Fruit fly (Drosophila melanogaster) whole organism, embryonic: Measurements from ENCODE around the gene CG15332.
A peak's percentile ranks its signal among the peaks of the same experiment; 100 is the strongest.

Experiments
- Abd-B ChIP-seq: fragments of 200-800 bp; sonication (Bioruptor generic); optimal IDR thresholded peaks from 2 replicates; lab custom pipeline; 2018; ENCODE audit warnings: missing biosample characterization, mild to moderate bottlenecking, missing genetic modification characterization, moderate library complexity
- Aef1 ChIP-seq: fragments of 200-800 bp; sonication (Bioruptor generic); IDR thresholded peaks from 3 replicates; pipeline ENCODE4 v1.3.6; 2022; ENCODE audit warnings: missing biosample characterization, missing genetic modification characterization
- Blimp-1 ChIP-seq: fragments of 200-800 bp; sonication (Bioruptor generic); optimal IDR thresholded peaks from 3 replicates; lab custom pipeline; 2018; ENCODE audit warnings: missing biosample characterization, missing genetic modification characterization, mild to moderate bottlenecking, moderate library complexity, missing genetic modification reagents
- CG10366 ChIP-seq: fragments of 200-800 bp; sonication (Bioruptor generic); IDR thresholded peaks from 2 replicates; pipeline ENCODE4 v1.3.6; 2022; ENCODE audit warnings: missing biosample characterization, missing genetic modification characterization
- CG11085 ChIP-seq: fragments of 200-800 bp; sonication (Bioruptor generic); IDR thresholded peaks from 2 replicates; pipeline ENCODE4 v1.3.6; 2022; ENCODE audit warnings: missing biosample characterization, missing genetic modification characterization
- CG12769 ChIP-seq: fragments of 200-800 bp; sonication (Bioruptor generic); optimal IDR thresholded peaks from 2 replicates; lab custom pipeline; 2019; ENCODE audit warnings: missing biosample characterization, mild to moderate bottlenecking, missing genetic modification characterization, moderate library complexity
- CG13624 ChIP-seq: fragments of 200-800 bp; sonication (Bioruptor generic); optimal IDR thresholded peaks from 2 replicates; lab custom pipeline; 2016; ENCODE audit warnings: missing biosample characterization, missing genetic modification characterization
- CG14667 ChIP-seq: fragments of 200-800 bp; sonication (Bioruptor generic); IDR thresholded peaks from 2 replicates; pipeline ENCODE4 v1.3.6; 2022; ENCODE audit warnings: missing biosample characterization, missing genetic modification characterization
- CG16779 ChIP-seq: fragments of 200-800 bp; sonication (Bioruptor generic); IDR thresholded peaks from 2 replicates; pipeline ENCODE4 v1.3.6; 2022; ENCODE audit warnings: missing biosample characterization, missing genetic modification characterization
- CG16815 ChIP-seq: fragments of 200-800 bp; sonication (Bioruptor generic); optimal IDR thresholded peaks from 3 replicates; lab custom pipeline; 2017; ENCODE audit warnings: missing biosample characterization, mild to moderate bottlenecking, missing genetic modification characterization
- CG2199 ChIP-seq: fragments of 200-800 bp; sonication (Bioruptor generic); IDR thresholded peaks from 3 replicates; pipeline ENCODE4 v1.3.6; 2022; ENCODE audit warnings: missing biosample characterization, missing genetic modification characterization
- CG2678 ChIP-seq: fragments of 200-800 bp; sonication (Bioruptor generic); optimal IDR thresholded peaks from 3 replicates; lab custom pipeline; 2019; ENCODE audit warnings: missing biosample characterization, mild to moderate bottlenecking, missing genetic modification characterization, moderate library complexity
- CG34224 ChIP-seq: fragments of 200-800 bp; sonication (Bioruptor generic); IDR thresholded peaks from 3 replicates; pipeline ENCODE4 v1.3.6; 2022; ENCODE audit warnings: missing biosample characterization, missing genetic modification characterization; ENCODE audit not compliant: partially characterized antibody
- CG3847 ChIP-seq: fragments of 200-800 bp; sonication (Bioruptor generic); IDR thresholded peaks from 2 replicates; pipeline ENCODE4 v1.3.6; 2022; ENCODE audit warnings: missing biosample characterization, missing genetic modification characterization
- CG4404 ChIP-seq: fragments of 200-800 bp; sonication (Bioruptor generic); IDR thresholded peaks from 2 replicates; pipeline ENCODE4 v1.3.6; 2022; ENCODE audit warnings: missing biosample characterization, missing genetic modification characterization
- CG6813 ChIP-seq: fragments of 200-800 bp; sonication (Bioruptor generic); optimal IDR thresholded peaks from 2 replicates; lab custom pipeline; 2017; ENCODE audit warnings: missing biosample characterization, missing genetic modification characterization, mild to moderate bottlenecking, moderate library complexity, missing genetic modification reagents
- CG7271 ChIP-seq: fragments of 200-800 bp; sonication (Bioruptor generic); optimal IDR thresholded peaks from 2 replicates; lab custom pipeline; 2018; ENCODE audit warnings: missing biosample characterization, mild to moderate bottlenecking, missing genetic modification characterization, moderate library complexity
- CG7357 ChIP-seq: fragments of 200-800 bp; sonication (Bioruptor generic); IDR thresholded peaks from 3 replicates; pipeline ENCODE4 v1.3.6; 2022; ENCODE audit warnings: missing biosample characterization, missing genetic modification characterization
- CG7928 ChIP-seq: fragments of 200-800 bp; sonication (Bioruptor generic); optimal IDR thresholded peaks from 2 replicates; lab custom pipeline; 2017; ENCODE audit warnings: missing biosample characterization, mild to moderate bottlenecking, missing genetic modification characterization
- CG8089 ChIP-seq: fragments of 200-800 bp; sonication (Bioruptor generic); optimal IDR thresholded peaks from 3 replicates; lab custom pipeline; 2016; ENCODE audit warnings: missing biosample characterization, missing genetic modification characterization
- CG8478 ChIP-seq: fragments of >200 bp; optimal IDR thresholded peaks from 2 replicates; lab custom pipeline; 2018
- CG8765 ChIP-seq: fragments of 200-800 bp; sonication (Bioruptor generic); IDR thresholded peaks from 2 replicates; pipeline ENCODE4 v1.3.6; 2022; ENCODE audit warnings: missing biosample characterization, missing genetic modification characterization
- CG9727 ChIP-seq: fragments of 200-800 bp; sonication (Bioruptor generic); optimal IDR thresholded peaks from 3 replicates; lab custom pipeline; 2017; ENCODE audit warnings: missing biosample characterization, mild to moderate bottlenecking, missing genetic modification characterization
- CG9876 ChIP-seq: fragments of 200-800 bp; sonication (Bioruptor generic); optimal IDR thresholded peaks from 2 replicates; lab custom pipeline; 2016; ENCODE audit warnings: missing biosample characterization, missing genetic modification characterization
- CTCF ChIP-seq: fragments of 200-800 bp; sonication (Bioruptor generic); optimal IDR thresholded peaks from 2 replicates; lab custom pipeline; 2017; ENCODE audit warnings: missing biosample characterization, mild to moderate bottlenecking, missing genetic modification characterization, moderate library complexity
- D19B ChIP-seq: fragments of 200-800 bp; sonication (Bioruptor generic); optimal IDR thresholded peaks from 2 replicates; lab custom pipeline; 2017; ENCODE audit warnings: missing biosample characterization, mild to moderate bottlenecking, missing genetic modification characterization
- E2f1 ChIP-seq: fragments of 200-800 bp; sonication (Bioruptor generic); IDR thresholded peaks from 2 replicates; pipeline ENCODE4 v1.3.6; 2022; ENCODE audit warnings: missing biosample characterization, missing genetic modification characterization
- HLHmδ ChIP-seq: fragments of 200-800 bp; sonication (Bioruptor generic); optimal IDR thresholded peaks from 2 replicates; lab custom pipeline; 2018; ENCODE audit warnings: missing biosample characterization, mild to moderate bottlenecking, missing genetic modification characterization, moderate library complexity
- NFAT ChIP-seq: fragments of 200-800 bp; sonication (Bioruptor generic); IDR thresholded peaks from 2 replicates; pipeline ENCODE4 v1.3.6; 2022; ENCODE audit warnings: missing biosample characterization, missing genetic modification characterization
- Nf-YB ChIP-seq: fragments of 200-800 bp; sonication (Bioruptor generic); optimal IDR thresholded peaks from 3 replicates; lab custom pipeline; 2019; ENCODE audit warnings: missing biosample characterization, mild to moderate bottlenecking, missing genetic modification characterization, moderate library complexity
- Optix ChIP-seq: fragments of 200-800 bp; sonication (Bioruptor generic); IDR thresholded peaks from 3 replicates; pipeline ENCODE4 v1.3.6; 2022; ENCODE audit warnings: missing biosample characterization, missing genetic modification characterization
- Scr ChIP-seq: fragments of 200-800 bp; sonication (Bioruptor generic); IDR thresholded peaks from 2 replicates; pipeline ENCODE4 v1.3.6; 2022; ENCODE audit warnings: missing biosample characterization, missing genetic modification characterization; ENCODE audit not compliant: partially characterized antibody
- Sox102F ChIP-seq: fragments of 200-800 bp; sonication (Bioruptor generic); optimal IDR thresholded peaks from 2 replicates; lab custom pipeline; 2018; ENCODE audit warnings: missing biosample characterization, mild to moderate bottlenecking, missing genetic modification characterization, moderate library complexity
- chm ChIP-seq: fragments of 200-800 bp; sonication (Bioruptor generic); IDR thresholded peaks from 2 replicates; pipeline ENCODE4 v1.3.6; 2022; ENCODE audit warnings: missing biosample characterization, missing genetic modification characterization
- ci ChIP-seq: fragments of 200-800 bp; sonication (Bioruptor generic); IDR thresholded peaks from 3 replicates; pipeline ENCODE4 v1.3.6; 2022; ENCODE audit warnings: missing biosample characterization, missing genetic modification characterization
- dati ChIP-seq: fragments of 200-800 bp; sonication (Bioruptor generic); IDR thresholded peaks from 2 replicates; pipeline ENCODE4 v1.3.6; 2022; ENCODE audit warnings: missing biosample characterization, missing genetic modification characterization
- dimm ChIP-seq: fragments of 200-800 bp; sonication (Bioruptor generic); IDR thresholded peaks from 2 replicates; pipeline ENCODE4 v1.3.6; 2022; ENCODE audit warnings: missing biosample characterization, missing genetic modification characterization
- ems ChIP-seq: fragments of 200-800 bp; sonication (Bioruptor generic); optimal IDR thresholded peaks from 3 replicates; lab custom pipeline; 2016; ENCODE audit warnings: missing biosample characterization, missing genetic modification characterization
- esg ChIP-seq: fragments of 200-800 bp; sonication (Bioruptor generic); conservative IDR thresholded peaks from 2 replicates; pipeline ENCODE4 v1.3.6; 2022; ENCODE audit warnings: missing biosample characterization, missing genetic modification characterization
- fd3F ChIP-seq: fragments of 200-800 bp; sonication (Bioruptor generic); optimal IDR thresholded peaks from 2 replicates; lab custom pipeline; 2018; ENCODE audit warnings: missing biosample characterization, mild to moderate bottlenecking, missing genetic modification characterization, moderate library complexity
- hbn ChIP-seq: fragments of 200-800 bp; sonication (Bioruptor generic); IDR thresholded peaks from 2 replicates; pipeline ENCODE4 v1.3.6; 2022; ENCODE audit warnings: missing biosample characterization, missing genetic modification characterization; ENCODE audit not compliant: partially characterized antibody
- lab ChIP-seq: fragments of 200-800 bp; sonication (Bioruptor generic); optimal IDR thresholded peaks from 3 replicates; lab custom pipeline; 2017; ENCODE audit warnings: missing biosample characterization, missing genetic modification characterization, mild to moderate bottlenecking, moderate library complexity, missing genetic modification reagents
- pan ChIP-seq, 4 experiments: fragments of >200 bp in 3 of 4; fragments of 200-800 bp in 1 of 4; sonication (Bioruptor generic) in 1 of 4; optimal IDR thresholded peaks in 3 of 4; IDR thresholded peaks in 1 of 4; 2 replicates each; pipeline versions ENCODE4 v1.3.6 to Lab custom; 2017 to 2022; ENCODE audit warnings: missing biosample characterization in 2 of 4, missing genetic modification characterization in 2 of 4, mixed read lengths in 1 of 4
- peb ChIP-seq: fragments of 200-800 bp; sonication (Bioruptor generic); IDR thresholded peaks from 2 replicates; pipeline ENCODE4 v1.3.6; 2022; ENCODE audit warnings: missing biosample characterization, missing genetic modification characterization
- sens ChIP-seq: fragments of 200-800 bp; sonication (Bioruptor generic); peaks from one replicate; lab custom pipeline; 2016; ENCODE audit warnings: missing biosample characterization, missing genetic modification characterization
- sisA ChIP-seq: fragments of 200-800 bp; sonication (Bioruptor generic); IDR thresholded peaks from 2 replicates; pipeline ENCODE4 v1.3.6; 2022; ENCODE audit warnings: missing biosample characterization, missing genetic modification characterization
- trem ChIP-seq: fragments of 200-800 bp; optimal IDR thresholded peaks from 3 replicates; lab custom pipeline; 2019; ENCODE audit warnings: missing biosample characterization, mild to moderate bottlenecking, missing genetic modification characterization, moderate library complexity
- tx ChIP-seq: fragments of 200-800 bp; sonication (Bioruptor generic); optimal IDR thresholded peaks from 2 replicates; lab custom pipeline; 2016; ENCODE audit warnings: missing biosample characterization, missing genetic modification characterization
- zen ChIP-seq: fragments of 200-800 bp; sonication (Bioruptor generic); optimal IDR thresholded peaks from 3 replicates; lab custom pipeline; 2018; ENCODE audit warnings: missing biosample characterization, mild to moderate bottlenecking, missing genetic modification characterization, moderate library complexity

The CG15332 gene

DNA sequence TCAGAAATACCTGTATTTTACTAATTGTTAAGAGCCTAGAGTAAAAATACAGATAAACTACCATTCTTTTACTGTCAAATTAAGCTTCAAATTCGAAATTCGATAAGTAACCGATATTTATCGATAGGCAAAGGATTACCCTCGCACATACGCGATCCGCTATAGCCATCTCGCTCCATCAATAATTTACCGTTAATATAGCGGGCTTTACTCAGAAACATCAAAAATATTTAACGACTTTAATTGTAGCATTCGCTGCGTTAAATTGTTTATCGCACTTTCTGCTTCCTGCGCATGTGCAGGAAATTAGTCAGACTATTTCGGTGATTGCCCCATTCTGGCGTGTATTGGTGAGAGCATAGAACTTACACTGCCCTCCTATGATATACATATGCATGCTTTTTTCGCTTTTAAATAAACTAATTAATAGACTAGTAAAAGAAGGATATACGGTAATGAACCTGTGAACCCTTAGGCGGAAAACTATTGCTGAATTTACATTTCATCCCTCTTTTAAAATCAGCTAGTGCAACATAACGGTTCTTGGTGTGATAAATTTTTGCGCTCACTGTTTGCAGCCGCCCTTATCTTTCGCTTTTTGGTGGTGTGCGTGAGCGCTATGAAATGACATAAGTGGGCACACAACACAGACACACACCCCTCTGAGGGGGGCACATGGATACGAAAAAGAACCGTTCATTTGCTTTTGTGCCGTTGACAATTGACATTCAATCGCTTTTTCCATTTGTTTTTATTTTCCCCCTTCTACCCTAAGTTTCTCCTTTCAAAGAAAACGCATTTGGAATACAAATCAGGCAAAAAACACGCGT is 47.3 kb downstream of the CG15332 start, which contains the start of the genes dpr14 and spidey (continued):
- TF ChIP-seq zen (tag; lab: Kevin White, UChicago) (peak; percentile 73), CG14667 (GFP tag; lab: Robert Waterston, UW) (peak; percentile 86), NFAT (GFP tag; lab: Robert Waterston, UW) (peak; percentile 83), CG7271 (no peak), sisA (GFP tag; lab: Robert Waterston, UW) (peak; percentile 93), CG9727 (peak; percentile 88), pan (optimal IDR thresholded peaks at IDR 0.05; lab: Kevin White, UChicago) (no peak), pan (GFP tag; optimal IDR thresholded peaks at IDR 0.05 in 1 of 2, IDR thresholded peaks at IDR 0.05 in 1 of 2) (peak in 1 of 2 experiments; percentile 90), CG2678 (tag; lab: Kevin White, UChicago) (peak; percentile 96), tx (GFP tag; lab: Kevin White, UChicago) (peak; percentile 86), CG8765 (peak; percentile 71), chm (GFP tag; lab: Robert Waterston, UW) (peak; percentile 75), CG10366 (peak; percentile 89), sens (GFP tag; lab: Kevin White, UChicago) (peak; percentile 97), Scr (peak; percentile 55), ci (GFP tag; lab: Robert Waterston, UW) (peak; percentile 94), fd3F (peak; percentile 84), CG3847 (GFP tag; lab: Robert Waterston, UW) (peak; percentile 88), CG16779 (GFP tag; lab: Robert Waterston, UW) (peak; percentile 81), CTCF (peak; percentile 42), Nf-YB (GFP tag; lab: Kevin White, UChicago) (peak; percentile 74), D19B (GFP tag; lab: Kevin White, UChicago) (peak; percentile 80), Aef1 (peak; percentile 90), CG8478 (lab: Kevin White, UChicago) (peak; percentile 36), CG8089 (peak; percentile 75), dimm (peak; percentile 70; the same call in 1 of the 2 replicates), peb (GFP tag; lab: Robert Waterston, UW) (peak; percentile 78), esg (GFP tag; lab: Robert Waterston, UW) (peak; percentile 89), hbn (no peak), HLHmδ (GFP tag; lab: Kevin White, UChicago) (no peak), CG9876 (GFP tag; lab: Kevin White, UChicago) (peak; percentile 73), CG7357 (GFP tag; lab: Robert Waterston, UW) (peak; percentile 79), Sox102F (peak; percentile 91), CG7928 (GFP tag; lab: Kevin White, UChicago) (peak; percentile 55), CG11085 (GFP tag; lab: Robert Waterston, UW) (peak; percentile 85), trem (tag; lab: Kevin White, UChicago) (peak; percentile 81), CG34224 (GFP tag; lab: Robert Waterston, UW) (peak; percentile 46; the same call in 1 of the 3 replicates), Blimp-1 (GFP tag; lab: Kevin White, UChicago) (peak; percentile 86), dati (GFP tag; lab: Robert Waterston, UW) (no peak), CG16815 (GFP tag; lab: Kevin White, UChicago) (peak; percentile 74), CG2199 (peak; percentile 62; the same call in 1 of the 3 replicates), lab (GFP tag; lab: Kevin White, UChicago) (peak; percentile 96), CG12769 (peak; percentile 95), CG13624 (peak; percentile 88), ems (GFP tag; lab: Kevin White, UChicago) (peak; percentile 89), CG4404 (GFP tag; lab: Robert Waterston, UW) (peak; percentile 69), Abd-B (peak; percentile 78), E2f1 (GFP tag; lab: Robert Waterston, UW) (peak; percentile 91), Optix (GFP tag; lab: Robert Waterston, UW) (peak; percentile 89), CG6813 (peak; percentile 92)
